Worm (Caenorhabditis elegans) whole organism, L4/young adult: ENCODE data around the gene her-1.

Source experiments
- W03F9.2 ChIP-seq: fragments of 150-350 bp; optimal IDR thresholded peaks from 2 replicates; lab custom pipeline; 2014; ENCODE audit warnings: missing biosample characterization, missing genetic modification characterization
- dao-5 ChIP-seq: sonication (generic microtip); optimal IDR thresholded peaks from 2 replicates; lab custom pipeline; 2016; ENCODE audit warnings: missing genotype, missing genetic modification characterization, moderate library complexity, missing compliant biosample characterization
- him-1 ChIP-seq: sonication (generic microtip); optimal IDR thresholded peaks from 2 replicates; lab custom pipeline; 2016; ENCODE audit warnings: missing genotype, missing genetic modification reagents, missing genetic modification characterization, missing compliant biosample characterization

- TF ChIP-seq him-1 (tag; lab: Kevin White, UChicago) = no peak
- TF ChIP-seq W03F9.2 (tag; lab: Kevin White, UChicago) = no peak
- no peak for TF ChIP-seq dao-5 (tag; lab: Kevin White, UChicago)
Measured at ce11 chrV:9738077-9738705, 41.4 kb downstream of the her-1 start.
